Worm (Caenorhabditis elegans) whole organism, L4 larva: Measurements from ENCODE around the gene F56C9.6.

ENCODE experiments used
- D1046.2 ChIP-seq: fragments of 200-800 bp; sonication (Bioruptor generic); IDR thresholded peaks from 2 replicates; pipeline ENCODE4 v1.3.6; 2022; ENCODE audit warnings: missing genetic modification characterization, missing compliant biosample characterization
- F10B5.3 ChIP-seq: sonication (generic microtip); optimal IDR thresholded peaks from 2 replicates; lab custom pipeline; 2016; ENCODE audit warnings: mild to moderate bottlenecking, missing genetic modification characterization, missing compliant biosample characterization
- R02D3.7 ChIP-seq: fragments of 150-350 bp; sonication (generic microtip); optimal IDR thresholded peaks from 3 replicates; lab custom pipeline; 2014; ENCODE audit warnings: missing biosample characterization, missing genetic modification characterization
- T20F7.1 ChIP-seq: fragments of 200-800 bp; sonication (Bioruptor generic); optimal IDR thresholded peaks from 2 replicates; lab custom pipeline; 2018; ENCODE audit warnings: mild to moderate bottlenecking, missing genetic modification characterization, missing compliant biosample characterization
- T26A8.4 ChIP-seq: fragments of 200-800 bp; sonication (Bioruptor generic); IDR thresholded peaks from 2 replicates; pipeline ENCODE4 v1.3.6; 2022; ENCODE audit warnings: missing genetic modification characterization, missing compliant biosample characterization
- Y48G9A.11 ChIP-seq: fragments of 200-800 bp; sonication (Bioruptor generic); IDR thresholded peaks from 2 replicates; pipeline ENCODE4 v1.3.6; 2022; ENCODE audit warnings: missing genetic modification reagents, missing genetic modification characterization, missing compliant biosample characterization
- Y5F2A.4 ChIP-seq: fragments of 200-800 bp; sonication (Bioruptor generic); optimal IDR thresholded peaks from 2 replicates; lab custom pipeline; 2018; ENCODE audit warnings: mild to moderate bottlenecking, missing genetic modification characterization, missing compliant biosample characterization
- Y75B8A.6 ChIP-seq: fragments of 200-800 bp; sonication (Bioruptor generic); IDR thresholded peaks from 2 replicates; pipeline ENCODE4 v1.3.6; 2022; ENCODE audit warnings: missing genetic modification reagents, missing genetic modification characterization, missing compliant biosample characterization
- ama-1 ChIP-seq: fragments of 150-350 bp; optimal IDR thresholded peaks from 2 replicates; lab custom pipeline; 2014; ENCODE audit warnings: inconsistent platforms, mixed read lengths
- arid-1 ChIP-seq: fragments of 200-800 bp; sonication (Bioruptor generic); conservative IDR thresholded peaks from 2 replicates; pipeline ENCODE4 v1.3.6; 2022; ENCODE audit warnings: missing genetic modification reagents, missing genetic modification characterization, missing compliant biosample characterization
- ceh-20 ChIP-seq: fragments of 200-800 bp; sonication (Bioruptor generic); IDR thresholded peaks from 2 replicates; pipeline ENCODE4 v1.3.6; 2022; ENCODE audit warnings: missing genetic modification reagents, missing genetic modification characterization, missing compliant biosample characterization
- ceh-28 ChIP-seq: fragments of 150-350 bp; optimal IDR thresholded peaks from 2 replicates; lab custom pipeline; 2014; ENCODE audit warnings: missing biosample characterization, missing genetic modification reagents, missing genetic modification characterization
- ceh-32 ChIP-seq: sonication (generic microtip); optimal IDR thresholded peaks from 2 replicates; lab custom pipeline; 2016; ENCODE audit warnings: mild to moderate bottlenecking, missing genetic modification characterization, missing compliant biosample characterization; ENCODE audit not compliant: poor library complexity
- ceh-82 ChIP-seq: sonication (generic microtip); optimal IDR thresholded peaks from 2 replicates; lab custom pipeline; 2017; ENCODE audit warnings: missing biosample characterization, missing genetic modification characterization
- cey-2 ChIP-seq: sonication (generic microtip); optimal IDR thresholded peaks from 3 replicates; lab custom pipeline; 2017; ENCODE audit warnings: missing genetic modification characterization, mild to moderate bottlenecking, missing compliant biosample characterization, antibody characterized with exemption, borderline replicate concordance; ENCODE audit not compliant: insufficient read depth
- ctbp-1 ChIP-seq: fragments of 200-800 bp; sonication (Bioruptor generic); IDR thresholded peaks from 2 replicates; pipeline ENCODE4 v1.3.6; 2022; ENCODE audit warnings: missing genetic modification reagents, missing genetic modification characterization, missing compliant biosample characterization
- daf-19 ChIP-seq: fragments of 200-800 bp; sonication (Bioruptor generic); conservative IDR thresholded peaks from 2 replicates; pipeline ENCODE4 v1.3.6; 2022; ENCODE audit warnings: missing genetic modification characterization, missing compliant biosample characterization
- daf-8 ChIP-seq: fragments of 200-800 bp; sonication (Bioruptor generic); IDR thresholded peaks from 2 replicates; pipeline ENCODE4 v1.3.6; 2022; ENCODE audit warnings: missing genetic modification characterization, missing compliant biosample characterization
- dmd-8 ChIP-seq: fragments of 200-800 bp; sonication (Bioruptor generic); IDR thresholded peaks from 2 replicates; pipeline ENCODE4 v1.3.6; 2022; ENCODE audit warnings: missing genetic modification characterization, missing compliant biosample characterization
- dmd-9 ChIP-seq: fragments of 200-800 bp; sonication (Bioruptor generic); IDR thresholded peaks from 2 replicates; pipeline ENCODE4 v1.3.6; 2022; ENCODE audit warnings: missing genetic modification reagents, missing genetic modification characterization, missing compliant biosample characterization
- fos-1 ChIP-seq: fragments of 150-350 bp; optimal IDR thresholded peaks from 2 replicates; lab custom pipeline; 2014; ENCODE audit warnings: missing biosample characterization, missing genetic modification characterization
- hlh-11 ChIP-seq: fragments of 200-800 bp; sonication (Bioruptor generic); optimal IDR thresholded peaks from 2 replicates; lab custom pipeline; 2018; ENCODE audit warnings: mild to moderate bottlenecking, missing genetic modification characterization, missing compliant biosample characterization
- hlh-30 ChIP-seq: sonication (generic microtip); optimal IDR thresholded peaks from 2 replicates; lab custom pipeline; 2017; ENCODE audit warnings: antibody characterized with exemption, mild to moderate bottlenecking, missing genetic modification characterization, missing compliant biosample characterization; ENCODE audit not compliant: insufficient read depth
- hmg-1.1 ChIP-seq: fragments of 200-800 bp; sonication (Bioruptor generic); IDR thresholded peaks from 2 replicates; pipeline ENCODE4 v1.3.6; 2022; ENCODE audit warnings: missing genetic modification reagents, missing genetic modification characterization, missing compliant biosample characterization
- lin-38 ChIP-seq: fragments of 200-800 bp; sonication (Bioruptor generic); IDR thresholded peaks from 2 replicates; pipeline ENCODE4 v1.3.6; 2022; ENCODE audit warnings: missing genetic modification reagents, missing genetic modification characterization, missing compliant biosample characterization
- lir-3 ChIP-seq: sonication (generic microtip); optimal IDR thresholded peaks from 2 replicates; lab custom pipeline; 2016; ENCODE audit warnings: mild to moderate bottlenecking, missing genetic modification characterization, missing compliant biosample characterization
- lsy-2 ChIP-seq, 2 experiments: fragments of 150-350 bp in 1 of 2; sonication (generic microtip) in 1 of 2; optimal IDR thresholded peaks; 2 replicates each; lab custom pipeline; 2014 to 2017; ENCODE audit warnings: missing biosample characterization in 2 of 2, missing genetic modification characterization in 2 of 2
- mdt-29 ChIP-seq: fragments of 200-800 bp; sonication (Bioruptor generic); IDR thresholded peaks from 2 replicates; pipeline ENCODE4 v1.3.6; 2022; ENCODE audit warnings: missing genetic modification reagents, missing genetic modification characterization, missing compliant biosample characterization
- mes-2 ChIP-seq: sonication (generic microtip); optimal IDR thresholded peaks from 2 replicates; lab custom pipeline; 2016; ENCODE audit warnings: missing genotype, mild to moderate bottlenecking, missing genetic modification characterization, missing compliant biosample characterization; ENCODE audit not compliant: poor library complexity, severe bottlenecking
- nhr-10 ChIP-seq: fragments of 150-350 bp; optimal IDR thresholded peaks from 2 replicates; lab custom pipeline; 2014; ENCODE audit warnings: missing biosample characterization, missing genetic modification characterization
- nhr-111 ChIP-seq: fragments of 200-800 bp; sonication (Bioruptor generic); optimal IDR thresholded peaks from 2 replicates; lab custom pipeline; 2018; ENCODE audit warnings: mild to moderate bottlenecking, missing genetic modification characterization, missing compliant biosample characterization
- nhr-25 ChIP-seq: sonication (generic microtip); optimal IDR thresholded peaks from 2 replicates; lab custom pipeline; 2017; ENCODE audit warnings: missing genetic modification characterization, mild to moderate bottlenecking, missing compliant biosample characterization, antibody characterized with exemption, moderate library complexity, borderline replicate concordance; ENCODE audit not compliant: insufficient read depth
- nhr-28 ChIP-seq: fragments of 150-350 bp; optimal IDR thresholded peaks from 2 replicates; lab custom pipeline; 2014; ENCODE audit warnings: missing biosample characterization, missing genetic modification characterization
- nhr-41 ChIP-seq: fragments of 200-800 bp; sonication (Bioruptor generic); IDR thresholded peaks from 2 replicates; pipeline ENCODE4 v1.3.6; 2022; ENCODE audit warnings: missing genetic modification reagents, missing genetic modification characterization, missing compliant biosample characterization
- nhr-48 ChIP-seq: sonication (generic microtip); optimal IDR thresholded peaks from 2 replicates; lab custom pipeline; 2016; ENCODE audit warnings: mild to moderate bottlenecking, missing genetic modification characterization, missing compliant biosample characterization
- nhr-77 ChIP-seq: fragments of 150-350 bp; optimal IDR thresholded peaks from 2 replicates; lab custom pipeline; 2014; ENCODE audit warnings: missing biosample characterization, missing genetic modification characterization
- rbr-2 ChIP-seq: sonication (generic microtip); optimal IDR thresholded peaks from 2 replicates; lab custom pipeline; 2016; ENCODE audit warnings: missing genotype, missing genetic modification characterization, missing compliant biosample characterization
- skn-1 ChIP-seq: fragments of 150-350 bp; optimal IDR thresholded peaks from 2 replicates; lab custom pipeline; 2014; ENCODE audit warnings: missing biosample characterization, missing genetic modification characterization
- spr-3 ChIP-seq: fragments of 200-800 bp; sonication (Bioruptor generic); optimal IDR thresholded peaks from 2 replicates; lab custom pipeline; 2018; ENCODE audit warnings: mild to moderate bottlenecking, missing genetic modification characterization, missing compliant biosample characterization
- tra-1 ChIP-seq: fragments of 200-800 bp; sonication (Bioruptor generic); IDR thresholded peaks from 2 replicates; pipeline ENCODE4 v1.3.6; 2022; ENCODE audit warnings: missing genetic modification reagents, missing genetic modification characterization, missing compliant biosample characterization
- unc-62 ChIP-seq, 3 experiments: fragments of 150-350 bp in 1 of 3; sonication (generic microtip); optimal IDR thresholded peaks in 2 of 3; peaks in 1 of 3; 1 replicate in 1 of 3; 2 replicates in 2 of 3; lab custom pipeline; 2014 to 2017; ENCODE audit warnings: missing biosample characterization in 3 of 3, missing genetic modification characterization in 3 of 3, missing genetic modification reagents in 3 of 3, missing genotype in 1 of 3
- zfp-2 ChIP-seq: sonication (generic microtip); optimal IDR thresholded peaks from 2 replicates; lab custom pipeline; 2016; ENCODE audit warnings: mild to moderate bottlenecking, missing genetic modification characterization, missing compliant biosample characterization
- ztf-11 ChIP-seq: fragments of 150-350 bp; optimal IDR thresholded peaks from 2 replicates; lab custom pipeline; 2014; ENCODE audit warnings: missing biosample characterization, missing genetic modification characterization

The F56C9.6 gene

ce11 chrIII:7304961-7305648 lies 5.5 kb downstream of the F56C9.6 start (continued):
- no peak for TF ChIP-seq Y48G9A.11 (GFP tag; lab: Robert Waterston, UW)
- no peak for TF ChIP-seq nhr-10 (tag; lab: Kevin White, UChicago)
- no peak for TF ChIP-seq T26A8.4
- no peak for TF ChIP-seq dmd-9 (GFP tag; lab: Robert Waterston, UW)
- TF ChIP-seq unc-62 (GFP tag; optimal IDR thresholded peaks at IDR 0.05 in 1 of 2; lab: Kevin White, UChicago), result peak in 1 of 2 experiments; percentile 90
- no peak for TF ChIP-seq unc-62 (tag; optimal IDR thresholded peaks at IDR 0.05; lab: Kevin White, UChicago)

ce11 chrIII:7301668-7302067 lies 8.9 kb downstream of the F56C9.6 start:
- TF ChIP-seq F10B5.3 (tag; lab: Kevin White, UChicago), result no peak
- TF ChIP-seq, all 104 proteins: peak for 0

- TF ChIP-seq ctbp-1 (GFP tag; lab: Robert Waterston, UW) (no peak), lsy-2 (tag; optimal IDR thresholded peaks at IDR 0.05; lab: Kevin White, UChicago) (no peak), nhr-28 (peak; percentile 36), lin-38 (GFP tag; lab: Robert Waterston, UW) (no peak), ceh-20 (GFP tag; lab: Robert Waterston, UW) (no peak), hmg-1.1 (no peak), hlh-30 (peak; percentile 32)
These were observed 9.8 kb downstream of the F56C9.6 start for ce11 chrIII:7300763-7301162.

- TF ChIP-seq Y5F2A.4 (GFP tag; lab: Kevin White, UChicago), result no peak
- TF ChIP-seq nhr-111 (GFP tag; lab: Kevin White, UChicago), result no peak
- no peak for TF ChIP-seq T20F7.1 (GFP tag; lab: Kevin White, UChicago)
- 0 out of 2 replicates have a peak, but pooled peaks have one; percentile 10 for TF ChIP-seq tra-1 (GFP tag; lab: Robert Waterston, UW)
- TF ChIP-seq D1046.2, result no peak
- no peak for TF ChIP-seq spr-3 (GFP tag; lab: Kevin White, UChicago)
- no peak for TF ChIP-seq fos-1 (tag; lab: Kevin White, UChicago)
- TF ChIP-seq nhr-25, result no peak
- peak in 1 of 2 experiments; percentile 54 for TF ChIP-seq lsy-2 (tag; optimal IDR thresholded peaks at IDR 0.05; lab: Kevin White, UChicago)
- TF ChIP-seq daf-19 (GFP tag; lab: Robert Waterston, UW), result no peak
- TF ChIP-seq cey-2 (tag; lab: Kevin White, UChicago), result no peak
- TF ChIP-seq arid-1 (GFP tag; lab: Robert Waterston, UW), result no peak
- no peak for TF ChIP-seq ceh-28 (tag; lab: Kevin White, UChicago)
- TF ChIP-seq lin-38 (GFP tag; lab: Robert Waterston, UW), result no peak
- TF ChIP-seq nhr-77 (tag; lab: Kevin White, UChicago), result no peak
- no peak for TF ChIP-seq mes-2 (tag; lab: Kevin White, UChicago)
- no peak for TF ChIP-seq F10B5.3 (tag; lab: Kevin White, UChicago)
- no peak for TF ChIP-seq T26A8.4
- TF ChIP-seq lir-3 (tag; lab: Kevin White, UChicago), result no peak
- TF ChIP-seq ceh-32 (tag; lab: Kevin White, UChicago), result no peak
- TF ChIP-seq skn-1, result no peak
- peak; percentile 79 for TF ChIP-seq hlh-30
- TF ChIP-seq dmd-8 (GFP tag; lab: Robert Waterston, UW), result no peak
- TF ChIP-seq ceh-82 (tag; lab: Kevin White, UChicago), result no peak
- no peak for TF ChIP-seq daf-8 (GFP tag; lab: Robert Waterston, UW)
- peak; percentile 52 for TF ChIP-seq nhr-48 (tag; lab: Kevin White, UChicago)
- TF ChIP-seq mdt-29 (GFP tag; lab: Robert Waterston, UW), result no peak
- no peak for TF ChIP-seq nhr-41 (GFP tag; lab: Robert Waterston, UW)
- no peak for TF ChIP-seq R02D3.7 (tag; lab: Kevin White, UChicago)
- TF ChIP-seq rbr-2, result no peak
- TF ChIP-seq zfp-2 (tag; lab: Kevin White, UChicago), result no peak
- TF ChIP-seq hlh-11, result peak; percentile 63
- TF ChIP-seq ztf-11 (tag; lab: Kevin White, UChicago), result no peak
- TF ChIP-seq Y75B8A.6, result no peak
- TF ChIP-seq Y48G9A.11 (GFP tag; lab: Robert Waterston, UW), result no peak
- TF ChIP-seq ama-1, result no peak
These were observed 10.4 kb downstream of the F56C9.6 start for ce11 chrIII:7300169-7300568.
